Worm (Caenorhabditis elegans): Measurements from ENCODE around the gene Y102A5C.40.

ce11 chrV:17030430-17030829 lies 43.5 kb upstream of the Y102A5C.40 start:
- TF ChIP-seq him-1 (tag; optimal IDR thresholded peaks at IDR 0.05) (no peak), W03F9.2 (tag; optimal IDR thresholded peaks at IDR 0.05) (no peak), dao-5 (tag; optimal IDR thresholded peaks at IDR 0.05) (no peak)

Data from whole organism, L4/young adult.